Comparison of ENCODE assay signal across 1 fruit fly cellular context in the genomic region with DNA sequence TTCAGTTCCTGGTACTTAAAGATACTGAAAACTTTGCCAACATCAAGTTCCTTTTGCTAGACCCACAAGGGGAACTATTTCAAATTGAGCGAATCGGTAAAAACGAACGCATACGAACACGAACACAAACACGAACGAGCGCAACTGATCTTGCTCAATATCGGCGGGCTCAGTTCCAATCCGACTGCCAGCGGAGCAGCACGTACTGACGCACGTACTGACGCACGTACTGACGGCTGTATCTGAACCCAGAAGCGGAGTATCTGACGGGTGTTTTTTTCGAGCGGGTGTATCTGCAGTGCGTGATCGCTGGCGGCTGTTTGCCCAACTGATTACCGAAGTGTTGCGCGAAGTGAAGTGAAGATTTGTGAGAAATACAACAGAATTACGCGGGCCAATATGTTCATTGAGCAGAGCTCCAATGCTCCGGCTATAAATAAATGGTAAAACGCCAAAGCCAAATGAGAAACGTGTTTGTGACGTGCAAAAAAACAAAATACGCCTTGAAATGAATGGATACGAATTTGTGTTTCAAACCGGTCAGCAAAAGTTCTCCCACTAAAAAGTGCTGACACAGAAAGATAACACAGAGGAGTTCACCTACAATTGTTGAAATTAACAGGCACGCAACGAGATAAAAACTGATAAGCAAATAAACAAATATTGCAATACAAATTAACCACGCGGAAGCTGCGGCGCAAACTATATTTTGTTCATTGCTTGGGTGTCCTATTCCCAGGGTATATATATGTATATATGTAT.
TF ChIP-seq lines count a peak whose summit lies in the region.

No protein-coding gene starts in this region.

TF ChIP-seq in whole organism, embryonic, 481 proteins besides CTCF, POLR2A, EP300 and RAD21 (continued from another document and continues in another):
- TF ChIP-seq CG10366 (GFP tag; IDR thresholded peaks at IDR 0.05; lab: Robert Waterston, UW) (no peak), gsb (GFP tag; IDR thresholded peaks at IDR 0.05; lab: Robert Waterston, UW) (no peak), YL-1 (GFP tag; optimal IDR thresholded peaks at IDR 0.05; lab: Kevin White, UChicago) (no peak), ase (GFP tag; IDR thresholded peaks at IDR 0.05; lab: Robert Waterston, UW) (no peak), CG1647 (GFP tag; optimal IDR thresholded peaks at IDR 0.05; lab: Kevin White, UChicago) (no peak), pho (GFP tag; optimal IDR thresholded peaks at IDR 0.05; lab: Kevin White, UChicago) (no peak), CG33557 (GFP tag; optimal IDR thresholded peaks at IDR 0.05; lab: Kevin White, UChicago) (no peak), wor (GFP tag; IDR thresholded peaks at IDR 0.05; lab: Robert Waterston, UW) (no peak), CG2678 (tag; optimal IDR thresholded peaks at IDR 0.05; lab: Kevin White, UChicago) (peak; percentile 27), CG13775 (GFP tag; optimal IDR thresholded peaks at IDR 0.05; lab: Kevin White, UChicago) (no peak), CG9609 (GFP tag; optimal IDR thresholded peaks at IDR 0.05; lab: Kevin White, UChicago) (no peak), ttk (GFP tag; IDR thresholded peaks at IDR 0.05; lab: Robert Waterston, UW) (no peak), Doc3 (GFP tag; IDR thresholded peaks at IDR 0.05; lab: Robert Waterston, UW; ENCODE audit: partially characterized antibody) (no peak), prd (optimal IDR thresholded peaks at IDR 0.05; lab: Kevin White, UChicago) (no peak), prd (GFP tag; IDR thresholded peaks at IDR 0.05; lab: Robert Waterston, UW) (no peak), gsb-n (tag; optimal IDR thresholded peaks at IDR 0.05; lab: Kevin White, UChicago) (no peak), z (GFP tag; IDR thresholded peaks at IDR 0.05; lab: Robert Waterston, UW) (peak; percentile 68; the same call in 2 of the 3 replicates), ro (GFP tag; IDR thresholded peaks at IDR 0.05; lab: Robert Waterston, UW) (no peak), Atf-2 (GFP tag; optimal IDR thresholded peaks at IDR 0.05; lab: Kevin White, UChicago) (no peak), Hand (GFP tag; optimal IDR thresholded peaks at IDR 0.05; lab: Kevin White, UChicago) (no peak), crc (GFP tag; optimal IDR thresholded peaks at IDR 0.05; lab: Kevin White, UChicago) (no peak), Oaz (GFP tag; IDR thresholded peaks at IDR 0.05; lab: Robert Waterston, UW) (no peak), CG15073 (GFP tag; optimal IDR thresholded peaks at IDR 0.05; lab: Kevin White, UChicago) (no peak), cwo (GFP tag; optimal IDR thresholded peaks at IDR 0.05; lab: Kevin White, UChicago) (peak; percentile 44), trh (GFP tag; optimal IDR thresholded peaks at IDR 0.05; lab: Kevin White, UChicago) (no peak), CG18764 (GFP tag; optimal IDR thresholded peaks at IDR 0.05; lab: Kevin White, UChicago) (no peak), tx (GFP tag; optimal IDR thresholded peaks at IDR 0.05; lab: Kevin White, UChicago) (no peak), CG43689 (GFP tag; IDR thresholded peaks at IDR 0.05; lab: Robert Waterston, UW) (no peak), Eip74EF (GFP tag; optimal IDR thresholded peaks at IDR 0.05; lab: Kevin White, UChicago) (peak in 1 of 2 experiments; percentile 37), CG6689 (GFP tag; IDR thresholded peaks at IDR 0.05; lab: Robert Waterston, UW) (no peak), usp (GFP tag; optimal IDR thresholded peaks at IDR 0.05; lab: Kevin White, UChicago) (no peak), Med (GFP tag; lab: Kevin White, UChicago) (peak; percentile 87), Ada2b (GFP tag; IDR thresholded peaks at IDR 0.05; lab: Robert Waterston, UW) (no peak), CG16815 (GFP tag; optimal IDR thresholded peaks at IDR 0.05; lab: Kevin White, UChicago) (no peak), sens (GFP tag; lab: Kevin White, UChicago) (peak; percentile 85), gem (tag; optimal IDR thresholded peaks at IDR 0.05; lab: Kevin White, UChicago) (no peak), Ets97D (GFP tag; optimal IDR thresholded peaks at IDR 0.05; lab: Kevin White, UChicago) (no peak), CHES-1-like (GFP tag; optimal IDR thresholded peaks at IDR 0.05; lab: Kevin White, UChicago) (peak; percentile 9), grau (tag; optimal IDR thresholded peaks at IDR 0.05; lab: Kevin White, UChicago) (peak; percentile 40), Drgx (GFP tag; IDR thresholded peaks at IDR 0.05; lab: Robert Waterston, UW) (peak; percentile 44; the same call in 1 of the 2 replicates), CG7928 (GFP tag; optimal IDR thresholded peaks at IDR 0.05; lab: Kevin White, UChicago) (no peak), nom (GFP tag; optimal IDR thresholded peaks at IDR 0.05; lab: Kevin White, UChicago) (peak; percentile 70), CG4282 (GFP tag; optimal IDR thresholded peaks at IDR 0.05; lab: Kevin White, UChicago) (no peak), CG17328 (GFP tag; IDR thresholded peaks at IDR 0.05; lab: Robert Waterston, UW) (0 out of 2 replicates have a peak, but pooled peaks have one; percentile 42), Dp (GFP tag; optimal IDR thresholded peaks at IDR 0.05; lab: Kevin White, UChicago) (no peak), CG8924 (tag; optimal IDR thresholded peaks at IDR 0.05; lab: Kevin White, UChicago) (peak; percentile 34), bsh (GFP tag; optimal IDR thresholded peaks at IDR 0.05; lab: Kevin White, UChicago) (peak; percentile 1 to 20), CG7271 (tag; optimal IDR thresholded peaks at IDR 0.05; lab: Kevin White, UChicago) (no peak), CG14667 (GFP tag; IDR thresholded peaks at IDR 0.05; lab: Robert Waterston, UW) (no peak), CG2199 (GFP tag; IDR thresholded peaks at IDR 0.05; lab: Robert Waterston, UW) (peak; percentile 92), nerfin-2 (GFP tag; IDR thresholded peaks at IDR 0.05; lab: Robert Waterston, UW; ENCODE audit: partially characterized antibody) (no peak), Sin3A (optimal IDR thresholded peaks at IDR 0.05; lab: Kevin White, UChicago) (no peak), lola (GFP tag; optimal IDR thresholded peaks at IDR 0.05; lab: Kevin White, UChicago) (no peak), CG18262 (tag; optimal IDR thresholded peaks at IDR 0.05; lab: Kevin White, UChicago) (no peak), knrl (GFP tag; IDR thresholded peaks at IDR 0.05; lab: Robert Waterston, UW; ENCODE audit: partially characterized antibody) (no peak), p53 (GFP tag; optimal IDR thresholded peaks at IDR 0.05; lab: Kevin White, UChicago) (no peak), CG12744 (GFP tag; optimal IDR thresholded peaks at IDR 0.05; lab: Kevin White, UChicago) (no peak), twi (tag; optimal IDR thresholded peaks at IDR 0.05; lab: Kevin White, UChicago) (peak; percentile 14), CG5180 (GFP tag; optimal IDR thresholded peaks at IDR 0.05; lab: Kevin White, UChicago) (peak; percentile 80), Hr51 (GFP tag; optimal IDR thresholded peaks at IDR 0.05; lab: Kevin White, UChicago) (no peak), CG10147 (GFP tag; optimal IDR thresholded peaks at IDR 0.05; lab: Kevin White, UChicago) (no peak), CG6765 (GFP tag; optimal IDR thresholded peaks at IDR 0.05; lab: Kevin White, UChicago) (no peak), Bdp1 (GFP tag; optimal IDR thresholded peaks at IDR 0.05; lab: Kevin White, UChicago) (no peak), CG11695 (GFP tag; IDR thresholded peaks at IDR 0.05; lab: Robert Waterston, UW) (0 out of 3 replicates have a peak, but pooled peaks have one; percentile 25), Xrp1 (GFP tag; IDR thresholded peaks at IDR 0.05; lab: Robert Waterston, UW) (0 out of 2 replicates have a peak, but pooled peaks have one; percentile 25), mam (GFP tag; optimal IDR thresholded peaks at IDR 0.05; lab: Kevin White, UChicago) (no peak), Doc2 (GFP tag; IDR thresholded peaks at IDR 0.05; lab: Robert Waterston, UW) (no peak), ATbp (GFP tag; optimal IDR thresholded peaks at IDR 0.05; lab: Kevin White, UChicago) (no peak), crp (GFP tag; optimal IDR thresholded peaks at IDR 0.05; lab: Kevin White, UChicago) (no peak), hth (optimal IDR thresholded peaks at IDR 0.05; lab: Kevin White, UChicago) (no peak), CG9797 (GFP tag; optimal IDR thresholded peaks at IDR 0.05; lab: Kevin White, UChicago) (no peak), wdn (GFP tag; IDR thresholded peaks at IDR 0.05; lab: Robert Waterston, UW) (no peak), Aef1 (GFP tag; IDR thresholded peaks at IDR 0.05; lab: Robert Waterston, UW) (no peak), CG9932 (GFP tag; IDR thresholded peaks at IDR 0.05; lab: Robert Waterston, UW) (0 out of 2 replicates have a peak, but pooled peaks have one; percentile 24), sima (GFP tag; optimal IDR thresholded peaks at IDR 0.05; lab: Kevin White, UChicago) (no peak), Awh (GFP tag; IDR thresholded peaks at IDR 0.05; lab: Robert Waterston, UW) (no peak), danr (GFP tag; IDR thresholded peaks at IDR 0.05; lab: Robert Waterston, UW) (no peak), Mad (GFP tag; optimal IDR thresholded peaks at IDR 0.05; lab: Kevin White, UChicago) (peak; percentile 26), CG31224 (GFP tag; IDR thresholded peaks at IDR 0.05; lab: Robert Waterston, UW) (0 out of 2 replicates have a peak, but pooled peaks have one; percentile 12), CG9727 (GFP tag; optimal IDR thresholded peaks at IDR 0.05; lab: Kevin White, UChicago) (peak; percentile 21), bbx (GFP tag; IDR thresholded peaks at IDR 0.05; lab: Robert Waterston, UW; ENCODE audit: partially characterized antibody) (peak; percentile 75), ato (GFP tag; IDR thresholded peaks at IDR 0.05; lab: Robert Waterston, UW; ENCODE audit: partially characterized antibody) (peak; percentile 61; the same call in 1 of the 2 replicates), oc (tag; optimal IDR thresholded peaks at IDR 0.05; lab: Kevin White, UChicago) (peak; percentile 42), CG12236 (GFP tag; optimal IDR thresholded peaks at IDR 0.05; lab: Kevin White, UChicago) (no peak), Lpt (GFP tag; optimal IDR thresholded peaks at IDR 0.05; lab: Kevin White, UChicago) (no peak), sr (GFP tag; IDR thresholded peaks at IDR 0.05; lab: Robert Waterston, UW) (0 out of 3 replicates have a peak, but pooled peaks have one; percentile 22), CG18476 (GFP tag; optimal IDR thresholded peaks at IDR 0.05; lab: Kevin White, UChicago) (no peak), ap (GFP tag; IDR thresholded peaks at IDR 0.05; lab: Robert Waterston, UW) (no peak), CG15696 (tag; optimal IDR thresholded peaks at IDR 0.05; lab: Kevin White, UChicago) (no peak), CG12219 (GFP tag; optimal IDR thresholded peaks at IDR 0.05; lab: Kevin White, UChicago) (peak; percentile 36), her (GFP tag; optimal IDR thresholded peaks at IDR 0.05; lab: Kevin White, UChicago) (peak; percentile 39), NC2α (GFP tag; optimal IDR thresholded peaks at IDR 0.05; lab: Kevin White, UChicago) (no peak), CG13624 (GFP tag; optimal IDR thresholded peaks at IDR 0.05; lab: Kevin White, UChicago) (no peak), CG10654 (GFP tag; optimal IDR thresholded peaks at IDR 0.05; lab: Kevin White, UChicago) (no peak), klu (GFP tag; IDR thresholded peaks at IDR 0.05; lab: Robert Waterston, UW) (no peak), vvl (GFP tag; IDR thresholded peaks at IDR 0.05; lab: Robert Waterston, UW) (peak; percentile 70), eve (GFP tag; optimal IDR thresholded peaks at IDR 0.05; lab: Kevin White, UChicago) (peak in 1 of 2 experiments; percentile 5), cato (GFP tag; optimal IDR thresholded peaks at IDR 0.05; lab: Kevin White, UChicago; ENCODE audit: borderline replicate concordance) (no peak), GATAe (GFP tag; conservative IDR thresholded peaks at IDR 0.05; lab: Robert Waterston, UW) (0 out of 2 replicates have a peak, but pooled peaks have one; percentile 10), CG4820 (GFP tag; optimal IDR thresholded peaks at IDR 0.05; lab: Kevin White, UChicago) (no peak), pb (GFP tag; optimal IDR thresholded peaks at IDR 0.05; lab: Kevin White, UChicago) (peak; percentile 15), Oli (tag; optimal IDR thresholded peaks at IDR 0.05; lab: Kevin White, UChicago) (no peak), CG11504 (tag; optimal IDR thresholded peaks at IDR 0.05; lab: Kevin White, UChicago) (peak; percentile 20), gt (GFP tag; IDR thresholded peaks at IDR 0.05; lab: Robert Waterston, UW) (no peak), wek (GFP tag; optimal IDR thresholded peaks at IDR 0.05; lab: Kevin White, UChicago) (peak; percentile 41), Camta (GFP tag; optimal IDR thresholded peaks at IDR 0.05; lab: Kevin White, UChicago) (no peak), Kr (GFP tag; optimal IDR thresholded peaks at IDR 0.05; lab: Kevin White, UChicago) (no peak), sug (tag; optimal IDR thresholded peaks at IDR 0.05; lab: Kevin White, UChicago) (peak; percentile 54), Ssrp (tag; optimal IDR thresholded peaks at IDR 0.05; lab: Kevin White, UChicago) (no peak), Mes4 (GFP tag; optimal IDR thresholded peaks at IDR 0.05; lab: Kevin White, UChicago) (peak; percentile 6), CoRest (tag; optimal IDR thresholded peaks at IDR 0.05; lab: Kevin White, UChicago) (peak; percentile 10), gcm2 (GFP tag; optimal IDR thresholded peaks at IDR 0.05; lab: Kevin White, UChicago) (no peak), HmgZ (tag; optimal IDR thresholded peaks at IDR 0.05; lab: Kevin White, UChicago) (peak; percentile 70), CG2712 (tag; optimal IDR thresholded peaks at IDR 0.05; lab: Kevin White, UChicago) (peak; percentile 17), Fer1 (GFP tag; optimal IDR thresholded peaks at IDR 0.05; lab: Kevin White, UChicago) (peak; percentile 52), D19A (tag; optimal IDR thresholded peaks at IDR 0.05; lab: Kevin White, UChicago) (no peak), BEAF-32 (GFP tag; optimal IDR thresholded peaks at IDR 0.05; lab: Kevin White, UChicago) (no peak), pfk (GFP tag; optimal IDR thresholded peaks at IDR 0.05; lab: Kevin White, UChicago) (no peak), pan (optimal IDR thresholded peaks at IDR 0.05; lab: Kevin White, UChicago) (no peak), pan (GFP tag; optimal IDR thresholded peaks at IDR 0.05 in 1 of 2, IDR thresholded peaks at IDR 0.05 in 1 of 2) (peak in 1 of 2 experiments; percentile 33), CG14014 (GFP tag; IDR thresholded peaks at IDR 0.05; lab: Robert Waterston, UW) (peak; percentile 23; the same call in 1 of the 2 replicates), stc (GFP tag; IDR thresholded peaks at IDR 0.05; lab: Robert Waterston, UW) (no peak; the same call in 1 of the 2 replicates), cg (GFP tag; optimal IDR thresholded peaks at IDR 0.05; lab: Kevin White, UChicago) (peak; percentile 45), peb (GFP tag; IDR thresholded peaks at IDR 0.05; lab: Robert Waterston, UW) (no peak), ind (GFP tag; optimal IDR thresholded peaks at IDR 0.05; lab: Kevin White, UChicago) (no peak)
